Worm (Caenorhabditis elegans) whole organism, L2 larva: Measurements from ENCODE around the gene F54A3.5.

ENCODE experiments used
- lin-13 ChIP-seq: fragments of 150-350 bp; optimal IDR thresholded peaks from 2 replicates; lab custom pipeline; 2014; ENCODE audit warnings: missing biosample characterization, missing genetic modification reagents, missing genetic modification characterization
- lsy-2 ChIP-seq, 2 experiments: fragments of 150-350 bp in 1 of 2; sonication (generic microtip) in 1 of 2; optimal IDR thresholded peaks; 2 replicates each; lab custom pipeline; 2014 to 2017; ENCODE audit warnings: missing biosample characterization in 2 of 2, missing genetic modification characterization in 2 of 2
- nhr-11 ChIP-seq: fragments of 150-350 bp; optimal IDR thresholded peaks from 2 replicates; lab custom pipeline; 2014; ENCODE audit warnings: missing biosample characterization, missing genetic modification characterization
- nhr-237 ChIP-seq: fragments of 150-350 bp; optimal IDR thresholded peaks from 2 replicates; lab custom pipeline; 2014; ENCODE audit warnings: missing biosample characterization, missing genetic modification characterization
- zag-1 ChIP-seq: fragments of 150-350 bp; optimal IDR thresholded peaks from 2 replicates; lab custom pipeline; 2014; ENCODE audit warnings: missing biosample characterization, missing genetic modification characterization
- ztf-11 ChIP-seq: sonication (generic microtip); optimal IDR thresholded peaks from 2 replicates; lab custom pipeline; 2017; ENCODE audit warnings: missing biosample characterization, missing genetic modification characterization

DNA sequence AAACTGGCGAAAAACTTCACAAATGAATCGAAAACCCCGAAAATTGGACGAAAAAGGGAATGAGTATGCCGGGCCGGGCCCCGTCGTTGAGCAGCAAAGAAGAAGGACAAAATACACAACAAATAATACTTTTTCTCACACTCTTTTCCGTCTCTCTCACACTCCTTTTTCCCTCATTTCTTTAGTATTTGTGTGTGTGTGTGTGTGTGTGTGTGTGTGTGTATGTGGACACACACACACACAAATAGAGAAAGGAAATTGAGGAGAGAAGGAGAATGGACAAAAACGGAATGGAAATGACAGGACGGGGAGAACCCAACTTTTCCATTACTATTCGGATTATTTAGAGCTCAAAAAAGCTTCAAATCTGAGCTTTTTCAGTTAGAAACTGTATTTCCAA is 30.0 kb downstream of the F54A3.5 start:
- TF ChIP-seq nhr-237 (tag; lab: Kevin White, UChicago) (no peak), zag-1 (tag; lab: Kevin White, UChicago) (no peak), lin-13 (GFP tag; lab: Kevin White, UChicago) (peak; percentile 42), nhr-11 (tag; lab: Kevin White, UChicago) (no peak), ztf-11 (tag; lab: Kevin White, UChicago) (no peak), lsy-2 (tag; optimal IDR thresholded peaks at IDR 0.05; lab: Kevin White, UChicago) (peak in 1 of 2 experiments; percentile 55)
